Worm (Caenorhabditis elegans) whole organism, young adult: Measurements from ENCODE around the gene rde-11.

ENCODE experiments used
- B0261.1 ChIP-seq: sonication (generic microtip); optimal IDR thresholded peaks from 2 replicates; lab custom pipeline; 2016; ENCODE audit warnings: mild to moderate bottlenecking, missing genetic modification characterization, moderate library complexity, missing compliant biosample characterization
- F10E7.11 ChIP-seq: sonication (generic microtip); optimal IDR thresholded peaks from 2 replicates; lab custom pipeline; 2017; ENCODE audit warnings: mild to moderate bottlenecking, missing genetic modification characterization, moderate library complexity, missing compliant biosample characterization
- F22D6.2 ChIP-seq: sonication (generic microtip); optimal IDR thresholded peaks from 2 replicates; lab custom pipeline; 2016; ENCODE audit warnings: mild to moderate bottlenecking, missing genetic modification characterization, missing compliant biosample characterization
- F23B12.7 ChIP-seq: sonication (generic microtip); optimal IDR thresholded peaks from 2 replicates; lab custom pipeline; 2017; ENCODE audit warnings: missing genetic modification characterization, mild to moderate bottlenecking, missing compliant biosample characterization, antibody characterized with exemption, moderate library complexity; ENCODE audit not compliant: insufficient read depth
- F39B2.1 ChIP-seq: fragments of 200-800 bp; sonication (Bioruptor generic); IDR thresholded peaks from 2 replicates; pipeline ENCODE4 v1.3.6; 2022; ENCODE audit warnings: missing genetic modification reagents, missing genetic modification characterization, missing compliant biosample characterization
- F52B5.7 ChIP-seq: sonication (generic microtip); optimal IDR thresholded peaks from 2 replicates; lab custom pipeline; 2016; ENCODE audit warnings: mild to moderate bottlenecking, missing genetic modification characterization, missing compliant biosample characterization
- F57A8.1 ChIP-seq: fragments of 200-800 bp; sonication (Bioruptor generic); optimal IDR thresholded peaks from 2 replicates; lab custom pipeline; 2018; ENCODE audit warnings: mild to moderate bottlenecking, missing genetic modification characterization, moderate library complexity, missing compliant biosample characterization
- F57C9.4 ChIP-seq: sonication (generic microtip); optimal IDR thresholded peaks from 2 replicates; lab custom pipeline; 2017; ENCODE audit warnings: mild to moderate bottlenecking, missing genetic modification characterization, missing compliant biosample characterization
- K11D2.4 ChIP-seq: fragments of 200-800 bp; sonication (Bioruptor generic); IDR thresholded peaks from 2 replicates; pipeline ENCODE4 v1.3.6; 2022; ENCODE audit warnings: missing genetic modification reagents, missing genetic modification characterization, missing compliant biosample characterization
- Y53G8AR.9 ChIP-seq: fragments of 200-800 bp; sonication (Bioruptor generic); conservative IDR thresholded peaks from 2 replicates; pipeline ENCODE4 v1.3.6; 2022; ENCODE audit warnings: missing genetic modification reagents, missing genetic modification characterization, missing compliant biosample characterization
- Y79H2A.3 ChIP-seq: fragments of 200-800 bp; sonication (Bioruptor generic); conservative IDR thresholded peaks from 2 replicates; pipeline ENCODE4 v1.3.6; 2022; ENCODE audit warnings: missing genetic modification reagents, missing genetic modification characterization, missing compliant biosample characterization
- akir-1 ChIP-seq: fragments of 200-800 bp; sonication (Bioruptor generic); optimal IDR thresholded peaks from 2 replicates; lab custom pipeline; 2018; ENCODE audit warnings: mild to moderate bottlenecking, missing genetic modification characterization, moderate library complexity, missing compliant biosample characterization
- ama-1 ChIP-seq, 3 experiments: fragments of 150-350 bp in 1 of 3; sonication (generic microtip) in 2 of 3; optimal IDR thresholded peaks; 2 replicates each; lab custom pipeline; 2014 to 2018; ENCODE audit warnings: missing biosample characterization in 2 of 3, missing genetic modification characterization in 2 of 3, missing genetic modification reagents in 2 of 3
- aptf-3 ChIP-seq: fragments of 200-800 bp; sonication (Bioruptor generic); IDR thresholded peaks from 2 replicates; pipeline ENCODE4 v1.3.6; 2022; ENCODE audit warnings: missing genetic modification characterization, missing compliant biosample characterization
- athp-1 ChIP-seq: sonication (generic microtip); optimal IDR thresholded peaks from 2 replicates; lab custom pipeline; 2017; ENCODE audit warnings: mild to moderate bottlenecking, missing genetic modification characterization, missing compliant biosample characterization
- attf-6 ChIP-seq: fragments of 200-800 bp; sonication (Bioruptor generic); IDR thresholded peaks from 2 replicates; pipeline ENCODE4 v1.3.6; 2022; ENCODE audit warnings: missing genetic modification reagents, missing genetic modification characterization, missing compliant biosample characterization
- ccch-3 ChIP-seq: fragments of 200-800 bp; sonication (Bioruptor generic); optimal IDR thresholded peaks from 2 replicates; lab custom pipeline; 2018; ENCODE audit warnings: mild to moderate bottlenecking, missing genetic modification characterization, missing compliant biosample characterization
- ceh-100 ChIP-seq: fragments of 200-800 bp; sonication (Bioruptor generic); IDR thresholded peaks from 2 replicates; pipeline ENCODE4 v1.3.6; 2022; ENCODE audit warnings: missing genetic modification reagents, missing genetic modification characterization, missing compliant biosample characterization
- die-1 ChIP-seq: sonication (generic microtip); optimal IDR thresholded peaks from 2 replicates; lab custom pipeline; 2016; ENCODE audit warnings: missing genotype, mild to moderate bottlenecking, missing genetic modification characterization, missing compliant biosample characterization
- egl-18 ChIP-seq: fragments of 200-800 bp; sonication (Bioruptor generic); IDR thresholded peaks from 2 replicates; pipeline ENCODE4 v1.3.6; 2022; ENCODE audit warnings: missing genetic modification reagents, missing genetic modification characterization, missing compliant biosample characterization
- egrh-3 ChIP-seq: fragments of 200-800 bp; sonication (Bioruptor generic); IDR thresholded peaks from 2 replicates; pipeline ENCODE4 v1.3.6; 2022; ENCODE audit warnings: missing genetic modification reagents, missing genetic modification characterization, missing compliant biosample characterization
- fkh-3 ChIP-seq: sonication (generic microtip); optimal IDR thresholded peaks from 2 replicates; lab custom pipeline; 2016; ENCODE audit warnings: mild to moderate bottlenecking, missing genetic modification characterization, missing compliant biosample characterization
- hlh-12 ChIP-seq: sonication (generic microtip); optimal IDR thresholded peaks from 2 replicates; lab custom pipeline; 2016; ENCODE audit warnings: missing genetic modification characterization, missing compliant biosample characterization
- hlh-26 ChIP-seq: fragments of 200-800 bp; sonication (Bioruptor generic); conservative IDR thresholded peaks from 2 replicates; pipeline ENCODE4 v1.3.6; 2022; ENCODE audit warnings: missing genetic modification reagents, missing genetic modification characterization, missing compliant biosample characterization
- hmg-20 ChIP-seq: fragments of 200-800 bp; sonication (Bioruptor generic); IDR thresholded peaks from 2 replicates; pipeline ENCODE4 v1.3.6; 2022; ENCODE audit warnings: missing genetic modification reagents, missing genetic modification characterization, missing compliant biosample characterization
- lin-26 ChIP-seq: fragments of 200-800 bp; sonication (Bioruptor generic); IDR thresholded peaks from 2 replicates; pipeline ENCODE4 v1.3.6; 2022; ENCODE audit warnings: missing genetic modification reagents, missing genetic modification characterization, missing compliant biosample characterization
- lin-40 ChIP-seq: sonication (generic microtip); optimal IDR thresholded peaks from 2 replicates; lab custom pipeline; 2016; ENCODE audit warnings: missing genetic modification characterization, mild to moderate bottlenecking, missing compliant biosample characterization, missing genotype, missing genetic modification reagents
- lsl-1 ChIP-seq: fragments of 200-800 bp; sonication (Bioruptor generic); optimal IDR thresholded peaks from 2 replicates; lab custom pipeline; 2018; ENCODE audit warnings: mild to moderate bottlenecking, missing genetic modification characterization, moderate library complexity, missing compliant biosample characterization
- lsy-27 ChIP-seq: sonication (generic microtip); optimal IDR thresholded peaks from 2 replicates; lab custom pipeline; 2017; ENCODE audit warnings: missing genetic modification characterization, mild to moderate bottlenecking, missing compliant biosample characterization, antibody characterized with exemption, missing genotype, borderline replicate concordance; ENCODE audit not compliant: insufficient read depth
- mcd-1 ChIP-seq: fragments of 200-800 bp; sonication (Bioruptor generic); IDR thresholded peaks from 2 replicates; pipeline ENCODE4 v1.3.6; 2022; ENCODE audit warnings: missing genetic modification reagents, missing genetic modification characterization, missing compliant biosample characterization
- mxl-1 ChIP-seq: sonication (generic microtip); optimal IDR thresholded peaks from 2 replicates; lab custom pipeline; 2016; ENCODE audit warnings: missing genetic modification characterization, missing compliant biosample characterization
- nfya-2 ChIP-seq: fragments of 200-800 bp; sonication (Bioruptor generic); IDR thresholded peaks from 2 replicates; pipeline ENCODE4 v1.3.6; 2022; ENCODE audit warnings: missing genetic modification reagents, missing genetic modification characterization, missing compliant biosample characterization
- nhr-120 ChIP-seq: fragments of 200-800 bp; sonication (Bioruptor generic); IDR thresholded peaks from 2 replicates; pipeline ENCODE4 v1.3.6; 2022; ENCODE audit warnings: missing genetic modification characterization, missing compliant biosample characterization
- nhr-179 ChIP-seq: sonication (generic microtip); optimal IDR thresholded peaks from 2 replicates; lab custom pipeline; 2016; ENCODE audit warnings: mild to moderate bottlenecking, missing genetic modification characterization, missing compliant biosample characterization
- nhr-27 ChIP-seq: fragments of 200-800 bp; sonication (Bioruptor generic); optimal IDR thresholded peaks from 2 replicates; lab custom pipeline; 2018; ENCODE audit warnings: mild to moderate bottlenecking, missing genetic modification characterization, moderate library complexity, missing compliant biosample characterization
- nhr-80 ChIP-seq: sonication (generic microtip); optimal IDR thresholded peaks from 2 replicates; lab custom pipeline; 2016; ENCODE audit warnings: missing genetic modification characterization, missing compliant biosample characterization
- nhr-90 ChIP-seq: sonication (generic microtip); optimal IDR thresholded peaks from 2 replicates; lab custom pipeline; 2016; ENCODE audit warnings: missing genotype, mild to moderate bottlenecking, missing genetic modification characterization, missing compliant biosample characterization
- pbrm-1 ChIP-seq: fragments of 200-800 bp; sonication (Bioruptor generic); IDR thresholded peaks from 2 replicates; pipeline ENCODE4 v1.3.6; 2022; ENCODE audit warnings: missing genetic modification reagents, missing genetic modification characterization, missing compliant biosample characterization
- rcor-1 ChIP-seq: fragments of 200-800 bp; sonication (Bioruptor generic); IDR thresholded peaks from 2 replicates; pipeline ENCODE4 v1.3.6; 2022; ENCODE audit warnings: missing genetic modification reagents, missing genetic modification characterization, missing compliant biosample characterization
- rec-8 ChIP-seq, 2 experiments: sonication (generic microtip); optimal IDR thresholded peaks; 2 replicates each; lab custom pipeline; 2016; ENCODE audit warnings: mild to moderate bottlenecking in 2 of 2, missing genetic modification characterization in 2 of 2, missing genetic modification reagents in 2 of 2, missing genotype in 2 of 2, missing biosample characterization in 1 of 2, missing compliant biosample characterization in 1 of 2, moderate library complexity in 1 of 2
- repo-1 ChIP-seq: sonication (generic microtip); optimal IDR thresholded peaks from 2 replicates; lab custom pipeline; 2017; ENCODE audit warnings: mild to moderate bottlenecking, missing genetic modification characterization, missing compliant biosample characterization
- tbp1 ChIP-seq: fragments of 200-800 bp; sonication (Bioruptor generic); optimal IDR thresholded peaks from 2 replicates; lab custom pipeline; 2018; ENCODE audit warnings: mild to moderate bottlenecking, missing genetic modification characterization, missing compliant biosample characterization
- tbx-9 ChIP-seq: sonication (generic microtip); optimal IDR thresholded peaks from 2 replicates; lab custom pipeline; 2016; ENCODE audit warnings: borderline replicate concordance, missing genetic modification characterization, inconsistent platforms, missing compliant biosample characterization
- unc-130 ChIP-seq: sonication (generic microtip); optimal IDR thresholded peaks from 2 replicates; lab custom pipeline; 2016; ENCODE audit warnings: missing genetic modification reagents, missing genetic modification characterization, missing compliant biosample characterization
- unc-62 ChIP-seq: fragments of 150-350 bp; optimal IDR thresholded peaks from 2 replicates; lab custom pipeline; 2014; ENCODE audit warnings: missing biosample characterization, missing genetic modification reagents, missing genetic modification characterization
- xnd-1 ChIP-seq: sonication (generic microtip); optimal IDR thresholded peaks from 2 replicates; lab custom pipeline; 2016; ENCODE audit warnings: missing genotype, missing genetic modification reagents, missing genetic modification characterization, missing compliant biosample characterization
- ztf-18 ChIP-seq: sonication (generic microtip); optimal IDR thresholded peaks from 2 replicates; lab custom pipeline; 2016; ENCODE audit warnings: missing genotype, mild to moderate bottlenecking, missing genetic modification characterization, missing compliant biosample characterization
- ztf-22 ChIP-seq: fragments of 200-800 bp; sonication (Bioruptor generic); optimal IDR thresholded peaks from 2 replicates; lab custom pipeline; 2018; ENCODE audit warnings: mild to moderate bottlenecking, missing genetic modification characterization, moderate library complexity, missing compliant biosample characterization
- ztf-26 ChIP-seq: sonication (generic microtip); optimal IDR thresholded peaks from 2 replicates; lab custom pipeline; 2017; ENCODE audit warnings: missing genetic modification characterization, missing compliant biosample characterization

rde-11 gene

DNA sequence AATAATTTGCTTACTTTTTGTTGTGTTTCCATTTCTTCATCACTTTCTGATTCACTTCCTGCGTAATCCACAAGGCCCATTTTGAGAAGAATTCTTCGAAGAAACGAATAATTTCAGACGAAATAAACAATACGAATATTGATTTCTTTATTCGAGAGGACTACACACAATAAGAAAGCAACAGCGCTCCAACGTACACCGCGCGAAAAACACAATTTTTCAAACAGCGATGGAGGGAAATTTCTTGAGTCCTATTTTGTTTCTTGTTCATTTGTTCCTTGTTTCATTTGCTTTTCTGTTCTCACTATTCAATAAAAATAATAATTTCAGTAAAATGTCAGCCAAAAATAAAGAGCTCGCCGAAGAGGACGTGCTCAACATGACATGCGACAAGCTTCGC lies 11.3 kb upstream of the rde-11 start, which contains the start of the genes prcc-1 and C39E9.12 (continued):
- TF ChIP-seq akir-1 (GFP tag; lab: Kevin White, UChicago): no peak
- TF ChIP-seq lin-26: no peak
- TF ChIP-seq fkh-3 (tag; lab: Kevin White, UChicago): no peak
- TF ChIP-seq F57C9.4 (tag; lab: Kevin White, UChicago): no peak
- TF ChIP-seq hlh-12: no peak
- TF ChIP-seq F10E7.11 (tag; lab: Kevin White, UChicago): no peak
- no peak for TF ChIP-seq athp-1 (tag; lab: Kevin White, UChicago)
- TF ChIP-seq nhr-120: no peak
- no peak for TF ChIP-seq hmg-20
- TF ChIP-seq rcor-1 (GFP tag; lab: Robert Waterston, UW): peak; percentile 23; the same call in 1 of the 2 replicates
- TF ChIP-seq K11D2.4: no peak
- no peak for TF ChIP-seq hlh-26 (GFP tag; lab: Robert Waterston, UW)
- peak; percentile 61 for TF ChIP-seq F23B12.7 (tag; lab: Kevin White, UChicago)
- TF ChIP-seq attf-6 (GFP tag; lab: Robert Waterston, UW): no peak
- no peak for TF ChIP-seq ccch-3 (GFP tag; lab: Kevin White, UChicago)
- peak; percentile 54; the same call in 1 of the 2 replicates for TF ChIP-seq ceh-100
- no peak for TF ChIP-seq ztf-18 (tag; lab: Kevin White, UChicago)
- peak; percentile 88 for TF ChIP-seq mcd-1 (GFP tag; lab: Robert Waterston, UW)
- no peak for TF ChIP-seq F57A8.1 (GFP tag; lab: Kevin White, UChicago)
- no peak for TF ChIP-seq egrh-3 (GFP tag; lab: Robert Waterston, UW)
- no peak for TF ChIP-seq tbx-9 (tag; lab: Kevin White, UChicago)
- TF ChIP-seq nfya-2 (GFP tag; lab: Robert Waterston, UW): no peak
- no peak for TF ChIP-seq nhr-90
- no peak for TF ChIP-seq ztf-26 (tag; lab: Kevin White, UChicago)
- TF ChIP-seq ama-1 (optimal IDR thresholded peaks at IDR 0.05; lab: Kevin White, UChicago): no peak
- no peak for TF ChIP-seq ama-1 (GFP tag; optimal IDR thresholded peaks at IDR 0.05; lab: Kevin White, UChicago)
- peak; percentile 47 for TF ChIP-seq tbp1 (GFP tag; lab: Kevin White, UChicago)
- no peak for TF ChIP-seq F39B2.1 (GFP tag; lab: Robert Waterston, UW)
- no peak for TF ChIP-seq Y79H2A.3 (GFP tag; lab: Robert Waterston, UW)
- TF ChIP-seq unc-130: peak; percentile 69
- TF ChIP-seq ztf-22: no peak
- no peak for TF ChIP-seq nhr-27
- TF ChIP-seq Y53G8AR.9 (GFP tag; lab: Robert Waterston, UW): 0 out of 2 replicates have a peak, but pooled peaks have one; percentile 13
- no peak for TF ChIP-seq mxl-1
- no peak for TF ChIP-seq rec-8 (tag; optimal IDR thresholded peaks at IDR 0.05; lab: Kevin White, UChicago)
- TF ChIP-seq B0261.1 (tag; lab: Kevin White, UChicago): no peak
- TF ChIP-seq nhr-80: no peak
- TF ChIP-seq repo-1 (tag; lab: Kevin White, UChicago): no peak
- no peak for TF ChIP-seq F22D6.2 (tag; lab: Kevin White, UChicago)
- no peak for TF ChIP-seq die-1 (tag; lab: Kevin White, UChicago)
- no peak for TF ChIP-seq lsy-27 (tag; lab: Kevin White, UChicago)
- no peak for TF ChIP-seq unc-62 (GFP tag; lab: Kevin White, UChicago)
- peak; percentile 74 for TF ChIP-seq lsl-1 (GFP tag; lab: Kevin White, UChicago)
- TF ChIP-seq xnd-1 (tag; lab: Kevin White, UChicago): peak; percentile 80
- TF ChIP-seq F52B5.7 (tag; lab: Kevin White, UChicago): no peak
- TF ChIP-seq nhr-179 (tag; lab: Kevin White, UChicago): no peak
- no peak for TF ChIP-seq lin-40
- TF ChIP-seq pbrm-1 (GFP tag; lab: Robert Waterston, UW): peak; percentile 29; the same call in 1 of the 2 replicates
- no peak for TF ChIP-seq egl-18 (GFP tag; lab: Robert Waterston, UW)
- no peak for TF ChIP-seq aptf-3 (GFP tag; lab: Robert Waterston, UW)
